Worm (Caenorhabditis elegans): ENCODE measurements around the gene DH11.2.

DH11.2 gene

DNA sequence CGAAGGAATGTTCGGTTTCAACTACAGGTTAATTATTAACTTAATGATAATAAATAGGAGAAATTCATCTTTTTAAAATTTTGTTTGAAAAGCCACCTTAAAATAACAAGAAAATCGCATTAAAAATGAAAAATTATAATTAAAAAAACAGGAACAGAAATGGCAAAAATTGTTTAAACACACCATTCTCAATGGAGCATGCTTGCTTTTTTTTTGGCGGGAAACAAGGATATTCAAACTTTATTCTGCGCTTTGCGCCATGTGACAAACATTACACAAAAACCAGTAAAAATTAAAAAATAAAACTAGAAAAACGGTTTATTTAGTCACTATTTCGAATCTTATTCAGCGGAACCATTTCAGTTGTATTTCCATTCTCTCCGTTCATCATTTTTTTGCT, 16.1 kb downstream of the DH11.2 start:
- TF ChIP-seq efl-1 (GFP tag; optimal IDR thresholded peaks at IDR 0.05): peak; percentile 41
- TF ChIP-seq dpl-1 (GFP tag; optimal IDR thresholded peaks at IDR 0.05): no peak

ce11 chrII:8032657-8033056, 20.0 kb downstream of the DH11.2 start, which contains the start of gene nrf-6:
TSS of gene nrf-6 (minus strand) at chrII:8032708.
- TF ChIP-seq ZK185.1 (tag; optimal IDR thresholded peaks at IDR 0.05; ENCODE audit: poor library complexity, severe bottlenecking) (no peak), atf-7 (tag; optimal IDR thresholded peaks at IDR 0.05) (peak; percentile 26), tbp1 (GFP tag; optimal IDR thresholded peaks at IDR 0.05) (peak; percentile 5), nhr-80 (tag; optimal IDR thresholded peaks at IDR 0.05) (peak; percentile 94), rcor-1 (GFP tag; IDR thresholded peaks at IDR 0.05) (no peak)

ce11 chrII:8034008-8034407, 21.4 kb downstream of the DH11.2 start:
- TF ChIP-seq ztf-18 (tag; optimal IDR thresholded peaks at IDR 0.05) (no peak), ekl-4 (GFP tag; IDR thresholded peaks at IDR 0.05) (no peak), ZK185.1 (tag; optimal IDR thresholded peaks at IDR 0.05; ENCODE audit: poor library complexity, severe bottlenecking) (no peak), dox-1 (GFP tag; IDR thresholded peaks at IDR 0.05) (no peak), snpc-3.4 (tag; optimal IDR thresholded peaks at IDR 0.05) (no peak), atf-7 (tag; optimal IDR thresholded peaks at IDR 0.05) (peak; percentile 30), lin-26 (GFP tag; IDR thresholded peaks at IDR 0.05) (no peak), C06A6.2 (GFP tag; conservative IDR thresholded peaks at IDR 0.05) (no peak), attf-5 (GFP tag; optimal IDR thresholded peaks at IDR 0.05) (peak; percentile 49), T26A5.8 (tag; optimal IDR thresholded peaks at IDR 0.05) (no peak), F37B4.10 (GFP tag; IDR thresholded peaks at IDR 0.05) (no peak), D2030.7 (GFP tag; IDR thresholded peaks at IDR 0.05) (no peak), ama-1 (optimal IDR thresholded peaks at IDR 0.05) (no peak), ama-1 (GFP tag; optimal IDR thresholded peaks at IDR 0.05) (no peak), lin-40 (tag; optimal IDR thresholded peaks at IDR 0.05) (peak; percentile 12), akir-1 (GFP tag; optimal IDR thresholded peaks at IDR 0.05) (no peak), unc-62 (GFP tag; optimal IDR thresholded peaks at IDR 0.05) (no peak), cebp-2 (GFP tag; IDR thresholded peaks at IDR 0.05) (no peak), aptf-2 (GFP tag; conservative IDR thresholded peaks at IDR 0.05) (no peak), egrh-3 (GFP tag; IDR thresholded peaks at IDR 0.05) (no peak), nhr-27 (tag; optimal IDR thresholded peaks at IDR 0.05) (no peak), ceh-79 (tag; optimal IDR thresholded peaks at IDR 0.05) (no peak), F10E7.11 (tag; optimal IDR thresholded peaks at IDR 0.05) (no peak), ceh-100 (GFP tag; IDR thresholded peaks at IDR 0.05) (no peak), lin-54 (GFP tag; optimal IDR thresholded peaks at IDR 0.05) (peak; percentile 18), attf-6 (GFP tag; IDR thresholded peaks at IDR 0.05) (no peak), zfh-2 (GFP tag; conservative IDR thresholded peaks at IDR 0.05) (no peak), let-607 (tag; optimal IDR thresholded peaks at IDR 0.05) (no peak), gei-17 (GFP tag; optimal IDR thresholded peaks at IDR 0.05) (no peak), dpff-1 (tag; optimal IDR thresholded peaks at IDR 0.05) (no peak), Y79H2A.3 (GFP tag; conservative IDR thresholded peaks at IDR 0.05) (no peak), cebp-1 (GFP tag; IDR thresholded peaks at IDR 0.05) (no peak), cebp-1 (tag; optimal IDR thresholded peaks at IDR 0.05) (peak; percentile 25), tbp1 (GFP tag; optimal IDR thresholded peaks at IDR 0.05) (peak; percentile 18), efl-1 (GFP tag; optimal IDR thresholded peaks at IDR 0.05) (no peak), chd-7 (tag; optimal IDR thresholded peaks at IDR 0.05) (no peak), xnd-1 (tag; optimal IDR thresholded peaks at IDR 0.05) (no peak), nhr-80 (tag; optimal IDR thresholded peaks at IDR 0.05) (peak; percentile 82), mes-4 (tag; optimal IDR thresholded peaks at IDR 0.05) (no peak), die-1 (tag; optimal IDR thresholded peaks at IDR 0.05) (no peak), F55B11.4 (tag; optimal IDR thresholded peaks at IDR 0.05; ENCODE audit: borderline replicate concordance, insufficient read depth) (no peak), B0336.3 (GFP tag; IDR thresholded peaks at IDR 0.05) (0 out of 2 replicates have a peak, but pooled peaks have one; percentile 48), F57A8.1 (GFP tag; optimal IDR thresholded peaks at IDR 0.05) (no peak)
